Fruit fly (Drosophila melanogaster): ENCODE results near the gene CG15239.

The CG15239 gene

dm6 chrX:3834955-3835763 is 48.8 kb upstream of the CG15239 start (continued):
- TF ChIP-seq run (tag; optimal IDR thresholded peaks at IDR 0.05), result no peak
- peak; percentile 60 for TF ChIP-seq sqz (GFP tag; optimal IDR thresholded peaks at IDR 0.05)
- TF ChIP-seq oc (tag; optimal IDR thresholded peaks at IDR 0.05), result peak; percentile 12
- no peak for TF ChIP-seq Ets97D (GFP tag; optimal IDR thresholded peaks at IDR 0.05)
- TF ChIP-seq kni (GFP tag; optimal IDR thresholded peaks at IDR 0.05), result peak; percentile 11
- peak; percentile 45 for TF ChIP-seq Drgx (GFP tag; IDR thresholded peaks at IDR 0.05)
- TF ChIP-seq CG14860 (GFP tag; IDR thresholded peaks at IDR 0.05; ENCODE audit: partially characterized antibody), result no peak
- no peak for TF ChIP-seq CG1602 (GFP tag; optimal IDR thresholded peaks at IDR 0.05)
- peak; percentile 77 to 87 for TF ChIP-seq Trl (optimal IDR thresholded peaks at IDR 0.05)
- TF ChIP-seq Trl (GFP tag; optimal IDR thresholded peaks at IDR 0.05), result no peak
- TF ChIP-seq abd-A (tag; optimal IDR thresholded peaks at IDR 0.05), result peak; percentile 48
- peak; percentile 90 for TF ChIP-seq CG18011 (GFP tag; optimal IDR thresholded peaks at IDR 0.05)
- TF ChIP-seq CG7987 (GFP tag; optimal IDR thresholded peaks at IDR 0.05), result no peak
- peak; percentile 100 for TF ChIP-seq pros (GFP tag; optimal IDR thresholded peaks at IDR 0.05)
- TF ChIP-seq nom (GFP tag; optimal IDR thresholded peaks at IDR 0.05), result peak; percentile 89
- TF ChIP-seq ham (GFP tag; IDR thresholded peaks at IDR 0.05), result no peak
- no peak for TF ChIP-seq CG8478 (optimal IDR thresholded peaks at IDR 0.05)
- TF ChIP-seq bigmax (GFP tag; optimal IDR thresholded peaks at IDR 0.05), result no peak
- peak in 1 of 2 experiments; percentile 41 for TF ChIP-seq bsh (GFP tag; optimal IDR thresholded peaks at IDR 0.05)
- no peak for TF ChIP-seq Poxn (GFP tag; IDR thresholded peaks at IDR 0.05)
- TF ChIP-seq CG31388 (GFP tag; optimal IDR thresholded peaks at IDR 0.05), result no peak
- TF ChIP-seq psq (GFP tag; optimal IDR thresholded peaks at IDR 0.05), result peak; percentile 47
- no peak for TF ChIP-seq CG2199 (GFP tag; IDR thresholded peaks at IDR 0.05)
- TF ChIP-seq CG10462 (GFP tag; optimal IDR thresholded peaks at IDR 0.05), result no peak
- TF ChIP-seq yki (optimal IDR thresholded peaks at IDR 0.05), result peak; percentile 31
- TF ChIP-seq Ssrp (tag; optimal IDR thresholded peaks at IDR 0.05), result no peak
- no peak for TF ChIP-seq stc (GFP tag; IDR thresholded peaks at IDR 0.05)
- no peak for TF ChIP-seq CG11247 (GFP tag; IDR thresholded peaks at IDR 0.05)
- TF ChIP-seq Mes4 (GFP tag; optimal IDR thresholded peaks at IDR 0.05), result no peak
- TF ChIP-seq CG12769 (tag; optimal IDR thresholded peaks at IDR 0.05), result peak; percentile 64
- TF ChIP-seq CG13775 (GFP tag; optimal IDR thresholded peaks at IDR 0.05), result no peak
- no peak for TF ChIP-seq eyg (GFP tag; optimal IDR thresholded peaks at IDR 0.05)
- TF ChIP-seq Hr51 (GFP tag; optimal IDR thresholded peaks at IDR 0.05), result no peak
- no peak for TF ChIP-seq Camta (GFP tag; optimal IDR thresholded peaks at IDR 0.05)
- no peak for TF ChIP-seq CG11696 (GFP tag; IDR thresholded peaks at IDR 0.05)
- no peak for TF ChIP-seq CG14441 (GFP tag; IDR thresholded peaks at IDR 0.05)
- TF ChIP-seq scrt (GFP tag; optimal IDR thresholded peaks at IDR 0.05), result no peak
- TF ChIP-seq gce (GFP tag; IDR thresholded peaks at IDR 0.05), result no peak
- peak; percentile 31 for TF ChIP-seq phol (tag; optimal IDR thresholded peaks at IDR 0.05)
- TF ChIP-seq crc (GFP tag; optimal IDR thresholded peaks at IDR 0.05), result no peak
- peak; percentile 77; the same call in 1 of the 4 replicates for TF ChIP-seq chinmo (GFP tag; IDR thresholded peaks at IDR 0.05; ENCODE audit: partially characterized antibody)
- TF ChIP-seq slou (GFP tag; optimal IDR thresholded peaks at IDR 0.05), result no peak
